Fruit fly (Drosophila melanogaster): ENCODE measurements around the gene Or10a.

dm6 chrX:11419212-11419611 is 2.0 kb upstream of the Or10a start:
- no peak for TF ChIP-seq Dll (optimal IDR thresholded peaks at IDR 0.05)
- no peak for TF ChIP-seq psq (optimal IDR thresholded peaks at IDR 0.05)
- TF ChIP-seq EcR (GFP tag; optimal IDR thresholded peaks at IDR 0.05), result no peak
- TF ChIP-seq CG8478 (optimal IDR thresholded peaks at IDR 0.05), result no peak
